Worm (Caenorhabditis elegans) whole organism, young adult: ENCODE measurements around the gene scl-7.

ENCODE experiments used
- F33H1.4 ChIP-seq: fragments of 200-800 bp; sonication (Bioruptor generic); IDR thresholded peaks from 2 replicates; pipeline ENCODE4 v1.3.6; 2022; ENCODE audit warnings: missing genetic modification reagents, missing genetic modification characterization, missing compliant biosample characterization
- F55B11.4 ChIP-seq: sonication (generic microtip); optimal IDR thresholded peaks from 2 replicates; lab custom pipeline; 2016; ENCODE audit warnings: missing compliant biosample characterization, missing genetic modification characterization, borderline replicate concordance; ENCODE audit not compliant: insufficient read depth
- attf-3 ChIP-seq: fragments of 200-800 bp; sonication (Bioruptor generic); conservative IDR thresholded peaks from 2 replicates; pipeline ENCODE4 v1.3.6; 2022; ENCODE audit warnings: missing genetic modification reagents, missing genetic modification characterization, missing compliant biosample characterization
- cebp-1 ChIP-seq, 2 experiments: fragments of 200-800 bp in 1 of 2; sonication (Bioruptor generic) in 1 of 2; sonication (generic microtip) in 1 of 2; IDR thresholded peaks in 1 of 2; optimal IDR thresholded peaks in 1 of 2; 2 replicates each; pipeline versions ENCODE4 v1.3.6 to Lab custom; 2017 to 2022; ENCODE audit warnings: missing compliant biosample characterization in 2 of 2, missing genetic modification characterization in 2 of 2, mild to moderate bottlenecking in 1 of 2, missing genetic modification reagents in 1 of 2, moderate library complexity in 1 of 2
- him-1 ChIP-seq: sonication (generic microtip); optimal IDR thresholded peaks from 2 replicates; lab custom pipeline; 2016; ENCODE audit warnings: missing genotype, missing genetic modification reagents, missing genetic modification characterization, missing compliant biosample characterization
- madf-3 ChIP-seq: fragments of 200-800 bp; sonication (Bioruptor generic); IDR thresholded peaks from 2 replicates; pipeline ENCODE4 v1.3.6; 2022; ENCODE audit warnings: missing genetic modification reagents, missing genetic modification characterization, missing compliant biosample characterization
- madf-8 ChIP-seq: fragments of 200-800 bp; sonication (Bioruptor generic); conservative IDR thresholded peaks from 2 replicates; pipeline ENCODE4 v1.3.6; 2022; ENCODE audit warnings: missing genetic modification reagents, missing genetic modification characterization, missing compliant biosample characterization
- mxl-1 ChIP-seq: sonication (generic microtip); optimal IDR thresholded peaks from 2 replicates; lab custom pipeline; 2016; ENCODE audit warnings: missing genetic modification characterization, missing compliant biosample characterization
- nhr-80 ChIP-seq: sonication (generic microtip); optimal IDR thresholded peaks from 2 replicates; lab custom pipeline; 2016; ENCODE audit warnings: missing genetic modification characterization, missing compliant biosample characterization
- snpc-4 ChIP-seq, 5 experiments: fragments of 150-350 bp in 1 of 5; sonication (generic microtip) in 4 of 5; optimal IDR thresholded peaks; 2 replicates each; lab custom pipeline; 2014 to 2018; ENCODE audit warnings: missing genetic modification characterization in 5 of 5, missing biosample characterization in 3 of 5, antibody characterized with exemption in 2 of 5, mild to moderate bottlenecking in 2 of 5, missing compliant biosample characterization in 2 of 5, missing genotype in 2 of 5, moderate library complexity in 2 of 5, missing genetic modification reagents in 1 of 5
- tbp1 ChIP-seq: fragments of 200-800 bp; sonication (Bioruptor generic); optimal IDR thresholded peaks from 2 replicates; lab custom pipeline; 2018; ENCODE audit warnings: mild to moderate bottlenecking, missing genetic modification characterization, missing compliant biosample characterization

DNA sequence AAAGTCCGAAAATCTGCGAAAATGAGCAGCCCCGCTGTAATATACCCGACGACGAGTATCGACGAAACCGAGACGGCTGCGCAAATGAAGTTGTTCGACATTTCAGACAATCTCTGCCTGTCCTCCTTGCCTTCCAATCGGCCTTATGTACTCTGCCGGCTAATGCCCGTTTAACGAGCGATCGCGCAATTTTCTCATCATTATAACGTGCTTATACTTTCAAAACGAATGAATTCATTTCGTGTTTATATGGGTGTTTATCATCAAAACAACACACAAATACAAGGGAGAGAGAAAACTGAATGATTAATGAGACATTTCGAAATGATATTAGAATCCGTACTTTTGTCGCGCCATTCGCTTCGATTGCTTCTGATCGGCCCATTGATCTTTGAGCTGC is 20.7 kb downstream of the scl-7 start, which contains the start of gene col-132:
- no peak for TF ChIP-seq mxl-1 (tag; lab: Kevin White, UChicago)
- no peak for TF ChIP-seq madf-8 (GFP tag; lab: Robert Waterston, UW)
- TF ChIP-seq tbp1 (GFP tag; lab: Kevin White, UChicago): no peak
- no peak for TF ChIP-seq snpc-4 (GFP tag; optimal IDR thresholded peaks at IDR 0.05; lab: Kevin White, UChicago)
- TF ChIP-seq snpc-4 (tag; optimal IDR thresholded peaks at IDR 0.05; lab: Kevin White, UChicago): no peak
- no peak for TF ChIP-seq F55B11.4 (tag; lab: Kevin White, UChicago)
- no peak for TF ChIP-seq attf-3 (GFP tag; lab: Robert Waterston, UW)
- TF ChIP-seq madf-3 (GFP tag; lab: Robert Waterston, UW): no peak
- TF ChIP-seq nhr-80: no peak
- no peak for TF ChIP-seq him-1
- TF ChIP-seq F33H1.4 (GFP tag; lab: Robert Waterston, UW): no peak
- TF ChIP-seq cebp-1 (GFP tag; IDR thresholded peaks at IDR 0.05; lab: Robert Waterston, UW): no peak
- TF ChIP-seq cebp-1 (tag; optimal IDR thresholded peaks at IDR 0.05; lab: Kevin White, UChicago): no peak
